Worm (Caenorhabditis elegans): ENCODE data around the gene Y25C1A.13.

- TF ChIP-seq fkh-10 (GFP tag; optimal IDR thresholded peaks at IDR 0.05) (no peak), elt-2 (tag; optimal IDR thresholded peaks at IDR 0.05) (no peak), snpc-4 (tag; optimal IDR thresholded peaks at IDR 0.05) (no peak), ztf-4 (tag; optimal IDR thresholded peaks at IDR 0.05) (no peak), nhr-237 (tag; optimal IDR thresholded peaks at IDR 0.05) (no peak), nhr-28 (tag; optimal IDR thresholded peaks at IDR 0.05) (no peak), mml-1 (tag; optimal IDR thresholded peaks at IDR 0.05) (no peak), nhr-12 (tag; optimal IDR thresholded peaks at IDR 0.05) (no peak), ztf-11 (tag; optimal IDR thresholded peaks at IDR 0.05) (no peak), unc-62 (GFP tag; optimal IDR thresholded peaks at IDR 0.05) (no peak), mdl-1 (tag; optimal IDR thresholded peaks at IDR 0.05) (no peak), ZK546.5 (tag; optimal IDR thresholded peaks at IDR 0.05) (no peak), ceh-9 (tag; optimal IDR thresholded peaks at IDR 0.05) (no peak)
These were observed 38.6 kb upstream of the Y25C1A.13 start, which contains the start of the genes T10D4.11 and T10D4.1 for ce11 chrII:3149521-3150190.

All from whole organism, L3 larva.